Worm (Caenorhabditis elegans): Measurements from ENCODE around the gene frpr-4.
A peak's percentile ranks its signal among the peaks of the same experiment; 100 is the strongest.

The frpr-4 gene

DNA sequence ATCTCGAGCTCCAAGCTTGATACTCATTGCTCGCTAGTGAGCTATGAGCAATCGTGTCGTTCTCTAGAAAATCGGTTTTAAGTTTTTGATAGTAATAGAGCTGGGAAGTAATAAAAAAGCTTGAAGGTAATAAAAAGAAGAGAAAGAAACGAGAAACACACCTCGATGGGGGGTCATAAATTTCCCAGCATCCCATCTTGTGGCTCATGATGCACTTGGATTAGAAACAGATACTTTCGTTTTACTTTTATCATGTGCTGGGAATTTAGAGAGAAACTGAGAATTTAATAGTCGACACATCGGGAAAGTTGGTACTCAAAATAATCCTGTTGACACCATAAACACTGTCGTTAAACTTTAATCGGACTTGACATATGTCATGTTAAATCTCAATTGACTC lies 34.7 kb downstream of the frpr-4 start (continued):
- TF ChIP-seq alr-1 (tag; optimal IDR thresholded peaks at IDR 0.05; ENCODE audit: borderline replicate concordance) (no peak), Y116A8C.19 (tag; optimal IDR thresholded peaks at IDR 0.05; ENCODE audit: borderline replicate concordance) (no peak), hpl-2 (GFP tag; optimal IDR thresholded peaks at IDR 0.05) (no peak), C16A3.4 (tag; optimal IDR thresholded peaks at IDR 0.05) (peak; percentile 2), snu-23 (GFP tag; optimal IDR thresholded peaks at IDR 0.05) (peak; percentile 16), nhr-237 (tag; optimal IDR thresholded peaks at IDR 0.05) (no peak), lin-39 (tag; optimal IDR thresholded peaks at IDR 0.05) (no peak), dpl-1 (GFP tag; optimal IDR thresholded peaks at IDR 0.05) (no peak), lir-3 (tag; optimal IDR thresholded peaks at IDR 0.05; ENCODE audit: poor library complexity) (no peak), lin-15B (tag; optimal IDR thresholded peaks at IDR 0.05) (no peak), F16B12.6 (tag; optimal IDR thresholded peaks at IDR 0.05) (no peak), efl-3 (GFP tag; optimal IDR thresholded peaks at IDR 0.05) (no peak), aly-2 (tag; optimal IDR thresholded peaks at IDR 0.05) (no peak), nhr-11 (tag; optimal IDR thresholded peaks at IDR 0.05) (no peak), nhr-84 (tag; optimal IDR thresholded peaks at IDR 0.05) (no peak), hlh-4 (tag; optimal IDR thresholded peaks at IDR 0.05) (no peak), skn-1 (tag; optimal IDR thresholded peaks at IDR 0.05) (no peak), fos-1 (tag; optimal IDR thresholded peaks at IDR 0.05) (no peak)

ce11 chrII:5218349-5218748 lies 37.0 kb downstream of the frpr-4 start:
- TF ChIP-seq skn-1 (tag; optimal IDR thresholded peaks at IDR 0.05) (no peak), efl-1 (optimal IDR thresholded peaks at IDR 0.05) (no peak), efl-1 (GFP tag; optimal IDR thresholded peaks at IDR 0.05 in 1 of 2) (peak in 1 of 2 experiments; percentile 58)

DNA sequence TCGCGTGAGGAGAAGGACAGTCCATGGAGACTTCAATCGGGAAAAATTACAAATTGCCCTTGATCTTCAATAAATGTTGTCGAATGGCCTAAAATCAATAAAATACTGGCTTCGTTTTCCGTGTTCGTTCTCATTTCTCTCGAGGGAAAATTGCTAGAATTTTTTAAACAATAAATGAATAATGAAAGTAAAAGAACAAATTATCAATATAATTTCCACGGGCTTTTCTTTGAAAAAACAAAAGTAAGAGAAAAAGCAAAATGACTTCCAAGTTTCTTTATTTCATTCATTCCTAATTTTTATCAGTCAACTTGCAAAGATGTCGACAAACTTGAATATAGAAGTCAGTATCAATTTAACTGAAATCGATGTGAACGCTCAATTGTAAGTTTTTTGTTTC lies 42.7 kb downstream of the frpr-4 start, which contains the start of gene C34F11.1:
Gene C34F11.1, plus strand, starts transcription at position 301 of the 400 bp plus-strand sequence.
- TF ChIP-seq tbx-2 (tag; optimal IDR thresholded peaks at IDR 0.05) (no peak), snpc-4 (tag; optimal IDR thresholded peaks at IDR 0.05) (no peak), C16A3.4 (tag; optimal IDR thresholded peaks at IDR 0.05) (no peak), fos-1 (tag; optimal IDR thresholded peaks at IDR 0.05) (no peak)

DNA sequence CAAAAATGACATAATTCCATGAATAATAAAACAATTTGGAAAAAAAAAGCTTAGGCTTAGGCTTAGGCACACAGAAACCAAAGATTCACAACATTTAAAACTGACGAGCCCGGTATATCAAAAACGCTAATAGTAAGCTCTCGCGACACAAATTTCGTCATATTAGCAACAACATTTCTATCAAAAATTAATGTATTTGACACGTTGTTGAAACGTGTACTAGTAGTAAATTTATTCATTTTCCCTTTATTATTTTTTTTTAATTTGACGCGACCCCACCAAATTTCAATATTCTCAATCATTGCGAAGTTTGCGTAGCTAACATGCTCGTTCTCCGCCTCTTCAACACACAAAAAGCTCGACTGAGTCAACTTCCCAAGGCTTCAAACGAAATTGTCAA lies 43.4 kb downstream of the frpr-4 start, which contains the start of gene C34F11.2:
Gene C34F11.2, plus strand, starts transcription at position 301 of the 400 bp plus-strand sequence.
- no peak for TF ChIP-seq ceh-8 (GFP tag; optimal IDR thresholded peaks at IDR 0.05)

DNA sequence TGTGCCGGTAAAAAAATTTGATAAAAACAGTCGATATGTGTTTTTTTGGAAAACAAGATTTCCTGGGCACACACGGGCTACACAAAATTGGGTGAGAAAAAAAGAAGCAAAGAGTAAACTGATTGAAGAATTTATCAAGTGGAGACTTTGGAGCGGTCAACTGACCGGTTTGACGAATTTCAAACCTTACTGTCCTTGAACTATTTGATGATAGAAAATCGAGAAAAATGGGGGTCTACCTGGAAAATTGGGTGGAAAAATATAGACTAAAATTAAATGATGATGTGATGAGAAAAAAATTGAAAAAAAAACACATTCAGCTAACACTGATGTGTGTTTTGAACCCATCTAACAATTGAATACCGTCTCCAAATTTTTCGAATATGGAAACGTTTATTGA lies 44.5 kb downstream of the frpr-4 start, which contains the start of gene C34F11.8:
Gene C34F11.8, minus strand, starts transcription at position 135 of the 400 bp plus-strand sequence.
- TF ChIP-seq hlh-4 (tag; optimal IDR thresholded peaks at IDR 0.05) (no peak), nhr-19 (GFP tag; conservative IDR thresholded peaks at IDR 0.05) (no peak), mep-1 (tag; optimal IDR thresholded peaks at IDR 0.05) (peak; percentile 11), grh-1 (GFP tag; IDR thresholded peaks at IDR 0.05) (peak; percentile 38; the same call in 1 of the 2 replicates), snu-23 (GFP tag; optimal IDR thresholded peaks at IDR 0.05) (peak; percentile 27), egl-27 (tag; optimal IDR thresholded peaks at IDR 0.05) (no peak), nhr-71 (tag; optimal IDR thresholded peaks at IDR 0.05) (peak; percentile 58), lin-14 (GFP tag; optimal IDR thresholded peaks at IDR 0.05) (peak; percentile 50), blmp-1 (tag; optimal IDR thresholded peaks at IDR 0.05) (peak; percentile 10), sox-4 (tag; optimal IDR thresholded peaks at IDR 0.05) (no peak), nhr-20 (tag; optimal IDR thresholded peaks at IDR 0.05) (peak; percentile 56), nhr-85 (tag) (peak; percentile 90), elt-3 (tag; optimal IDR thresholded peaks at IDR 0.05) (peak in 2 of 6 experiments; percentile 38 to 78), lsy-2 (tag; optimal IDR thresholded peaks at IDR 0.05) (peak in 1 of 2 experiments; percentile 14), lin-35 (GFP tag; optimal IDR thresholded peaks at IDR 0.05) (no peak), C16A3.4 (tag; optimal IDR thresholded peaks at IDR 0.05) (peak; percentile 15)

Measured in whole organism, L1 larva.